Worm (Caenorhabditis elegans): ENCODE data around the gene mdt-8.
A peak's percentile ranks its signal among the peaks of the same experiment; 100 is the strongest.

mdt-8 gene

ce11 chrII:11537115-11537514 lies 3.5 kb upstream of the mdt-8 start (continued):
- TF ChIP-seq ceh-9 (tag; optimal IDR thresholded peaks at IDR 0.05) (no peak), hlh-30 (tag; optimal IDR thresholded peaks at IDR 0.05; ENCODE audit: insufficient read depth) (peak; percentile 80), ceh-24 (tag; optimal IDR thresholded peaks at IDR 0.05) (no peak), nfya-1 (tag; optimal IDR thresholded peaks at IDR 0.05) (peak; percentile 45), rnt-1 (tag; optimal IDR thresholded peaks at IDR 0.05) (peak; percentile 49), nhr-11 (tag; optimal IDR thresholded peaks at IDR 0.05) (no peak), syd-9 (tag; optimal IDR thresholded peaks at IDR 0.05) (peak; percentile 32), ceh-34 (tag; optimal IDR thresholded peaks at IDR 0.05) (peak; percentile 78), sdc-2 (tag; optimal IDR thresholded peaks at IDR 0.05) (no peak), T23F11.4 (GFP tag; optimal IDR thresholded peaks at IDR 0.05) (peak; percentile 5)

DNA sequence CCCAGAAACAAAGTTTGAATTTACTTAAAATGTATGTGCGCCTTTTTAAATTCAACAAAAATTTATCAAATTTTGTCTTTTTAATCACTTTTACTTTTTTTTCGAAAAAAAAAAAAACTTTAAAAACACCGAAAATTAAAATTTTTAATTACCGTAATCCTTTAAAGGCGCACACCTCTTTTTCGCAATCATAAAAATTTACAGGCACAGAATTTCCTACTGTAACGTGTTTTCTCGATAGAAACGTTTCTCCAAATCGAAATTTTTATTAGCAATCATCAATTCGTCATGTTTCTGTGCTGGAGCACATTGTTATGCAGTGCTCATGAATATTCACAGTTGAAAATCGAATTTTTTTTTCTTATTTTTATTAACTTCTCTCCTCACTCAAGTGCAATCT lies 2.9 kb upstream of the mdt-8 start:
- TF ChIP-seq K02D7.2 (tag; optimal IDR thresholded peaks at IDR 0.05) (no peak), odd-2 (tag; optimal IDR thresholded peaks at IDR 0.05) (no peak), ttx-3 (tag; optimal IDR thresholded peaks at IDR 0.05) (no peak), pros-1 (tag; optimal IDR thresholded peaks at IDR 0.05) (no peak), sdc-2 (tag; optimal IDR thresholded peaks at IDR 0.05) (no peak), F13H6.1 (tag; optimal IDR thresholded peaks at IDR 0.05) (no peak), ceh-31 (tag; optimal IDR thresholded peaks at IDR 0.05) (no peak), fkh-6 (tag; optimal IDR thresholded peaks at IDR 0.05) (no peak), ceh-6 (GFP tag; optimal IDR thresholded peaks at IDR 0.05) (no peak), hlh-6 (tag; optimal IDR thresholded peaks at IDR 0.05) (no peak)

- TF ChIP-seq elt-4 (tag; optimal IDR thresholded peaks at IDR 0.05) (no peak), pros-1 (tag; optimal IDR thresholded peaks at IDR 0.05) (no peak), elt-2 (tag; optimal IDR thresholded peaks at IDR 0.05) (peak; percentile 43)
Observed at ce11 chrII:11535924-11536323, 2.3 kb upstream of the mdt-8 start.

ce11 chrII:11535429-11535828 lies 1.8 kb upstream of the mdt-8 start:
- no peak for TF ChIP-seq F13H6.1 (tag; optimal IDR thresholded peaks at IDR 0.05)
- no peak for TF ChIP-seq npax-4 (tag; optimal IDR thresholded peaks at IDR 0.05)
- peak; percentile 48 for TF ChIP-seq tbx-2 (tag; optimal IDR thresholded peaks at IDR 0.05)
- no peak for TF ChIP-seq nhr-11 (tag; optimal IDR thresholded peaks at IDR 0.05)
- no peak for TF ChIP-seq rnt-1 (tag; optimal IDR thresholded peaks at IDR 0.05)
- no peak for TF ChIP-seq C08G9.2 (tag; optimal IDR thresholded peaks at IDR 0.05)
- peak; percentile 4 for TF ChIP-seq gmeb-2 (tag; optimal IDR thresholded peaks at IDR 0.05)
- no peak for TF ChIP-seq unc-86 (tag; optimal IDR thresholded peaks at IDR 0.05)
- no peak for TF ChIP-seq nhr-232 (tag; optimal IDR thresholded peaks at IDR 0.05)
- peak; percentile 36 for TF ChIP-seq sdc-2 (tag; optimal IDR thresholded peaks at IDR 0.05)
- TF ChIP-seq ref-2 (tag; optimal IDR thresholded peaks at IDR 0.05) = peak; percentile 68
- TF ChIP-seq fkh-6 (tag; optimal IDR thresholded peaks at IDR 0.05) = no peak
- no peak for TF ChIP-seq lin-11 (tag; optimal IDR thresholded peaks at IDR 0.05)
- TF ChIP-seq ceh-22 (tag; optimal IDR thresholded peaks at IDR 0.05) = no peak
- no peak for TF ChIP-seq sox-2 (GFP tag; IDR thresholded peaks at IDR 0.05)
- TF ChIP-seq T23F11.4 (GFP tag; optimal IDR thresholded peaks at IDR 0.05) = no peak
- TF ChIP-seq ttx-3 (tag; optimal IDR thresholded peaks at IDR 0.05) = no peak
- peak; percentile 42 for TF ChIP-seq ceh-31 (tag; optimal IDR thresholded peaks at IDR 0.05)
- no peak for TF ChIP-seq zip-5 (tag; optimal IDR thresholded peaks at IDR 0.05)
- TF ChIP-seq syd-9 (tag; optimal IDR thresholded peaks at IDR 0.05) = no peak
- TF ChIP-seq elt-4 (tag; optimal IDR thresholded peaks at IDR 0.05) = no peak
- no peak for TF ChIP-seq elt-2 (tag; optimal IDR thresholded peaks at IDR 0.05)
- no peak for TF ChIP-seq ceh-24 (tag; optimal IDR thresholded peaks at IDR 0.05)
- TF ChIP-seq sox-4 (tag; optimal IDR thresholded peaks at IDR 0.05) = no peak
- TF ChIP-seq unc-3 (GFP tag; conservative IDR thresholded peaks at IDR 0.05) = no peak
- TF ChIP-seq unc-3 (tag; optimal IDR thresholded peaks at IDR 0.05) = no peak
- no peak for TF ChIP-seq pat-9 (tag; optimal IDR thresholded peaks at IDR 0.05)

Measured in whole organism, late embryonic.